ENCODE assay signal across 1 fruit fly cellular context in genomic region chr3R:21188540-21189276, dm6.
TF ChIP-seq lines count a peak whose summit lies in the region.

No protein-coding gene starts in this region.

TF ChIP-seq in whole organism, embryonic, 481 proteins besides CTCF, POLR2A, EP300 and RAD21 (continued from another document and continues in another):
- TF ChIP-seq CG17829 (tag; optimal IDR thresholded peaks at IDR 0.05; lab: Kevin White, UChicago) (peak; percentile 17), Sox102F (GFP tag; optimal IDR thresholded peaks at IDR 0.05; lab: Kevin White, UChicago) (no peak), Stat92E (GFP tag; optimal IDR thresholded peaks at IDR 0.05; lab: Kevin White, UChicago) (peak in 1 of 3 experiments; percentile 76), CG4328 (GFP tag; optimal IDR thresholded peaks at IDR 0.05; lab: Kevin White, UChicago) (peak; percentile 37), maf-S (GFP tag; optimal IDR thresholded peaks at IDR 0.05; lab: Kevin White, UChicago) (no peak), CG18619 (GFP tag; optimal IDR thresholded peaks at IDR 0.05; lab: Kevin White, UChicago) (no peak), toy (GFP tag; IDR thresholded peaks at IDR 0.05; lab: Robert Waterston, UW) (no peak), CG13287 (GFP tag; IDR thresholded peaks at IDR 0.05; lab: Robert Waterston, UW; ENCODE audit: partially characterized antibody) (peak; percentile 70), nom (GFP tag; optimal IDR thresholded peaks at IDR 0.05; lab: Kevin White, UChicago) (peak; percentile 82), eve (GFP tag; optimal IDR thresholded peaks at IDR 0.05; lab: Kevin White, UChicago) (no peak), CG32772 (GFP tag; IDR thresholded peaks at IDR 0.05; lab: Robert Waterston, UW) (no peak; the same call in 1 of the 2 replicates), Camta (GFP tag; optimal IDR thresholded peaks at IDR 0.05; lab: Kevin White, UChicago) (no peak), h (optimal IDR thresholded peaks at IDR 0.05; lab: Kevin White, UChicago) (no peak), CG7357 (GFP tag; IDR thresholded peaks at IDR 0.05; lab: Robert Waterston, UW) (no peak), CG10543 (GFP tag; optimal IDR thresholded peaks at IDR 0.05; lab: Kevin White, UChicago) (peak; percentile 95), CG12155 (GFP tag; optimal IDR thresholded peaks at IDR 0.05; lab: Kevin White, UChicago) (peak; percentile 34), Dek (tag; optimal IDR thresholded peaks at IDR 0.05; lab: Kevin White, UChicago) (peak; percentile 26), Opbp (GFP tag; IDR thresholded peaks at IDR 0.05; lab: Robert Waterston, UW; ENCODE audit: partially characterized antibody) (peak; percentile 62), sc (optimal IDR thresholded peaks at IDR 0.05; lab: Kevin White, UChicago) (no peak), sc (GFP tag; optimal IDR thresholded peaks at IDR 0.05; lab: Kevin White, UChicago) (no peak), zfh1 (GFP tag; IDR thresholded peaks at IDR 0.05; lab: Robert Waterston, UW) (peak; percentile 14; the same call in 1 of the 3 replicates), CG18476 (GFP tag; optimal IDR thresholded peaks at IDR 0.05; lab: Kevin White, UChicago) (no peak), CG32767 (GFP tag; IDR thresholded peaks at IDR 0.05; lab: Robert Waterston, UW) (peak; percentile 78; the same call in 1 of the 2 replicates), bowl (GFP tag; IDR thresholded peaks at IDR 0.05; lab: Robert Waterston, UW) (no peak; the same call in 1 of the 2 replicates), CG2875 (GFP tag; optimal IDR thresholded peaks at IDR 0.05; lab: Kevin White, UChicago) (peak; percentile 29), CG1603 (tag; optimal IDR thresholded peaks at IDR 0.05; lab: Kevin White, UChicago) (peak; percentile 35), CG5180 (GFP tag; optimal IDR thresholded peaks at IDR 0.05; lab: Kevin White, UChicago) (peak; percentile 96), CG17385 (GFP tag; optimal IDR thresholded peaks at IDR 0.05; lab: Kevin White, UChicago) (peak; percentile 54), zfh2 (GFP tag; optimal IDR thresholded peaks at IDR 0.05; lab: Kevin White, UChicago) (peak; percentile 12), org-1 (GFP tag; optimal IDR thresholded peaks at IDR 0.05; lab: Kevin White, UChicago) (no peak), lola (GFP tag; optimal IDR thresholded peaks at IDR 0.05; lab: Kevin White, UChicago) (no peak), CG10209 (GFP tag; optimal IDR thresholded peaks at IDR 0.05; lab: Kevin White, UChicago) (no peak), CG12104 (GFP tag; optimal IDR thresholded peaks at IDR 0.05; lab: Kevin White, UChicago) (no peak), schlank (tag; optimal IDR thresholded peaks at IDR 0.05; lab: Kevin White, UChicago) (no peak), CG12299 (tag; optimal IDR thresholded peaks at IDR 0.05; lab: Kevin White, UChicago) (no peak), CG10959 (GFP tag; IDR thresholded peaks at IDR 0.05; lab: Robert Waterston, UW) (no peak), CG34224 (GFP tag; IDR thresholded peaks at IDR 0.05; lab: Robert Waterston, UW; ENCODE audit: partially characterized antibody) (no peak; the same call in 2 of the 3 replicates), ranshi (GFP tag; IDR thresholded peaks at IDR 0.05; lab: Robert Waterston, UW) (peak; percentile 15; the same call in 1 of the 2 replicates), CG9437 (GFP tag; optimal IDR thresholded peaks at IDR 0.05; lab: Kevin White, UChicago) (no peak), ase (GFP tag; IDR thresholded peaks at IDR 0.05; lab: Robert Waterston, UW) (no peak), fd102C (GFP tag; optimal IDR thresholded peaks at IDR 0.05; lab: Kevin White, UChicago) (no peak), lab (GFP tag; optimal IDR thresholded peaks at IDR 0.05; lab: Kevin White, UChicago) (peak; percentile 80), CG10321 (GFP tag; IDR thresholded peaks at IDR 0.05; lab: Robert Waterston, UW) (no peak), Xrp1 (GFP tag; IDR thresholded peaks at IDR 0.05; lab: Robert Waterston, UW) (0 out of 2 replicates have a peak, but pooled peaks have one; percentile 20), D (optimal IDR thresholded peaks at IDR 0.05; lab: Kevin White, UChicago) (no peak), D (GFP tag; optimal IDR thresholded peaks at IDR 0.05; lab: Kevin White, UChicago) (no peak), CG17359 (tag; optimal IDR thresholded peaks at IDR 0.05; lab: Kevin White, UChicago) (peak; percentile 12), mirr (GFP tag; optimal IDR thresholded peaks at IDR 0.05; lab: Kevin White, UChicago) (peak; percentile 90), fru (optimal IDR thresholded peaks at IDR 0.05; lab: Kevin White, UChicago) (no peak), Antp (GFP tag; optimal IDR thresholded peaks at IDR 0.05; lab: Kevin White, UChicago) (peak; percentile 21), prd (optimal IDR thresholded peaks at IDR 0.05; lab: Kevin White, UChicago) (no peak), prd (GFP tag; IDR thresholded peaks at IDR 0.05; lab: Robert Waterston, UW) (no peak), CG11456 (GFP tag; IDR thresholded peaks at IDR 0.05; lab: Robert Waterston, UW) (0 out of 3 replicates have a peak, but pooled peaks have one; percentile 59), Bgb (GFP tag; IDR thresholded peaks at IDR 0.05; lab: Robert Waterston, UW; ENCODE audit: partially characterized antibody) (peak; percentile 52; the same call in 1 of the 2 replicates), CG6791 (GFP tag; IDR thresholded peaks at IDR 0.05; lab: Robert Waterston, UW; ENCODE audit: partially characterized antibody) (peak; percentile 63; the same call in 1 of the 3 replicates), dan (GFP tag; IDR thresholded peaks at IDR 0.05; lab: Robert Waterston, UW) (no peak), trem (tag; optimal IDR thresholded peaks at IDR 0.05; lab: Kevin White, UChicago) (peak; percentile 12), CrebB (tag; optimal IDR thresholded peaks at IDR 0.05; lab: Kevin White, UChicago) (peak; percentile 65), CG2120 (GFP tag; optimal IDR thresholded peaks at IDR 0.05; lab: Kevin White, UChicago) (no peak), repo (GFP tag; optimal IDR thresholded peaks at IDR 0.05; lab: Kevin White, UChicago) (no peak), CG7928 (GFP tag; optimal IDR thresholded peaks at IDR 0.05; lab: Kevin White, UChicago) (no peak), Rx (GFP tag; IDR thresholded peaks at IDR 0.05; lab: Robert Waterston, UW) (no peak), Myb (GFP tag; optimal IDR thresholded peaks at IDR 0.05; lab: Kevin White, UChicago) (no peak), da (GFP tag; optimal IDR thresholded peaks at IDR 0.05; lab: Kevin White, UChicago) (no peak), CG10565 (GFP tag; optimal IDR thresholded peaks at IDR 0.05; lab: Kevin White, UChicago) (no peak), croc (GFP tag; conservative IDR thresholded peaks at IDR 0.05; lab: Robert Waterston, UW) (no peak), sob (GFP tag; IDR thresholded peaks at IDR 0.05; lab: Robert Waterston, UW) (peak; percentile 68; the same call in 1 of the 2 replicates), Asciz (GFP tag; optimal IDR thresholded peaks at IDR 0.05; lab: Kevin White, UChicago) (no peak), Lpt (GFP tag; optimal IDR thresholded peaks at IDR 0.05; lab: Kevin White, UChicago) (no peak), Lhr (GFP tag; optimal IDR thresholded peaks at IDR 0.05; lab: Kevin White, UChicago) (no peak), CG17361 (GFP tag; IDR thresholded peaks at IDR 0.05; lab: Robert Waterston, UW) (no peak), Dip2 (GFP tag; IDR thresholded peaks at IDR 0.05; lab: Robert Waterston, UW) (no peak), pnt (GFP tag; optimal IDR thresholded peaks at IDR 0.05; lab: Kevin White, UChicago) (no peak), CG6765 (GFP tag; optimal IDR thresholded peaks at IDR 0.05; lab: Kevin White, UChicago) (peak; percentile 62), dpn (GFP tag; optimal IDR thresholded peaks at IDR 0.05; lab: Kevin White, UChicago) (no peak), lbe (GFP tag; optimal IDR thresholded peaks at IDR 0.05; lab: Kevin White, UChicago) (peak; percentile 56), CG31441 (GFP tag; IDR thresholded peaks at IDR 0.05; lab: Robert Waterston, UW) (no peak), gt (GFP tag; IDR thresholded peaks at IDR 0.05; lab: Robert Waterston, UW) (no peak), chm (GFP tag; IDR thresholded peaks at IDR 0.05; lab: Robert Waterston, UW) (peak; percentile 89), Nf-YA (GFP tag; IDR thresholded peaks at IDR 0.05; lab: Robert Waterston, UW) (no peak), onecut (GFP tag; IDR thresholded peaks at IDR 0.05; lab: Robert Waterston, UW) (no peak), Scr (GFP tag; IDR thresholded peaks at IDR 0.05; lab: Robert Waterston, UW; ENCODE audit: partially characterized antibody) (0 out of 2 replicates have a peak, but pooled peaks have one; percentile 26), Fer3 (tag; optimal IDR thresholded peaks at IDR 0.05; lab: Kevin White, UChicago) (no peak), BEAF-32 (GFP tag; optimal IDR thresholded peaks at IDR 0.05; lab: Kevin White, UChicago) (peak; percentile 1), Atf6 (GFP tag; IDR thresholded peaks at IDR 0.05; lab: Robert Waterston, UW) (peak; percentile 45; the same call in 1 of the 2 replicates), cwo (GFP tag; optimal IDR thresholded peaks at IDR 0.05; lab: Kevin White, UChicago) (peak; percentile 91), CG15601 (tag; optimal IDR thresholded peaks at IDR 0.05; lab: Kevin White, UChicago) (peak; percentile 30), tx (GFP tag; optimal IDR thresholded peaks at IDR 0.05; lab: Kevin White, UChicago) (no peak), Hey (tag; optimal IDR thresholded peaks at IDR 0.05; lab: Kevin White, UChicago) (peak; percentile 47), Hr51 (GFP tag; optimal IDR thresholded peaks at IDR 0.05; lab: Kevin White, UChicago) (peak in 1 of 2 experiments; percentile 29), insv (GFP tag; optimal IDR thresholded peaks at IDR 0.05; lab: Kevin White, UChicago) (peak in 1 of 2 experiments; percentile 78), C15 (GFP tag; IDR thresholded peaks at IDR 0.05; lab: Robert Waterston, UW) (no peak), vfl (GFP tag; optimal IDR thresholded peaks at IDR 0.05; lab: Kevin White, UChicago) (peak; percentile 8), CG31224 (GFP tag; IDR thresholded peaks at IDR 0.05; lab: Robert Waterston, UW) (no peak), CG11247 (GFP tag; IDR thresholded peaks at IDR 0.05; lab: Robert Waterston, UW) (no peak), ro (GFP tag; IDR thresholded peaks at IDR 0.05; lab: Robert Waterston, UW) (no peak), Dad (GFP tag; optimal IDR thresholded peaks at IDR 0.05; lab: Kevin White, UChicago) (peak; percentile 32), CG14710 (tag; optimal IDR thresholded peaks at IDR 0.05; lab: Kevin White, UChicago) (peak; percentile 11), cas (GFP tag; IDR thresholded peaks at IDR 0.05; lab: Robert Waterston, UW) (no peak), slp2 (GFP tag; optimal IDR thresholded peaks at IDR 0.05; lab: Kevin White, UChicago) (no peak), Fer1 (GFP tag; optimal IDR thresholded peaks at IDR 0.05; lab: Kevin White, UChicago) (peak; percentile 78), CG30431 (GFP tag; optimal IDR thresholded peaks at IDR 0.05; lab: Kevin White, UChicago) (no peak), CoRest (tag; optimal IDR thresholded peaks at IDR 0.05; lab: Kevin White, UChicago) (no peak), Hmr (GFP tag; optimal IDR thresholded peaks at IDR 0.05; lab: Kevin White, UChicago) (peak; percentile 58), Ets97D (GFP tag; optimal IDR thresholded peaks at IDR 0.05; lab: Kevin White, UChicago) (no peak), CG8290 (GFP tag; optimal IDR thresholded peaks at IDR 0.05; lab: Kevin White, UChicago) (no peak), CG8290 (tag; optimal IDR thresholded peaks at IDR 0.05; lab: Kevin White, UChicago) (peak; percentile 6 to 90), PHDP (tag; optimal IDR thresholded peaks at IDR 0.05; lab: Kevin White, UChicago) (peak; percentile 19), dmrt99B (tag; optimal IDR thresholded peaks at IDR 0.05; lab: Kevin White, UChicago) (no peak), CG3407 (GFP tag; optimal IDR thresholded peaks at IDR 0.05; lab: Kevin White, UChicago) (no peak), BtbVII (GFP tag; optimal IDR thresholded peaks at IDR 0.05; lab: Kevin White, UChicago) (peak; percentile 48), disco-r (GFP tag; optimal IDR thresholded peaks at IDR 0.05; lab: Kevin White, UChicago) (no peak), twi (tag; optimal IDR thresholded peaks at IDR 0.05; lab: Kevin White, UChicago) (peak; percentile 43), sisA (GFP tag; IDR thresholded peaks at IDR 0.05; lab: Robert Waterston, UW) (no peak), Optix (GFP tag; IDR thresholded peaks at IDR 0.05; lab: Robert Waterston, UW) (peak; percentile 46; the same call in 1 of the 3 replicates), CG12391 (tag; optimal IDR thresholded peaks at IDR 0.05; lab: Kevin White, UChicago) (peak; percentile 13), danr (GFP tag; IDR thresholded peaks at IDR 0.05; lab: Robert Waterston, UW) (no peak), knrl (GFP tag; IDR thresholded peaks at IDR 0.05; lab: Robert Waterston, UW; ENCODE audit: partially characterized antibody) (no peak; the same call in 2 of the 3 replicates), Hr78 (GFP tag; optimal IDR thresholded peaks at IDR 0.05; lab: Kevin White, UChicago) (peak in 1 of 2 experiments; percentile 31), Nf-YB (GFP tag; optimal IDR thresholded peaks at IDR 0.05; lab: Kevin White, UChicago) (peak; percentile 9), CG31365 (tag; optimal IDR thresholded peaks at IDR 0.05; lab: Kevin White, UChicago) (peak; percentile 53), shn (GFP tag; optimal IDR thresholded peaks at IDR 0.05; lab: Kevin White, UChicago) (no peak), jumu (GFP tag; optimal IDR thresholded peaks at IDR 0.05; lab: Kevin White, UChicago) (no peak), Mrtf (GFP tag; IDR thresholded peaks at IDR 0.05; lab: Robert Waterston, UW) (no peak), CG6813 (GFP tag; optimal IDR thresholded peaks at IDR 0.05; lab: Kevin White, UChicago) (peak; percentile 52), Sry-β (GFP tag; optimal IDR thresholded peaks at IDR 0.05; lab: Kevin White, UChicago) (no peak), CG16863 (GFP tag; optimal IDR thresholded peaks at IDR 0.05; lab: Kevin White, UChicago) (no peak), bigmax (GFP tag; optimal IDR thresholded peaks at IDR 0.05; lab: Kevin White, UChicago) (peak; percentile 42), pan (optimal IDR thresholded peaks at IDR 0.05; lab: Kevin White, UChicago) (no peak), pan (GFP tag; optimal IDR thresholded peaks at IDR 0.05 in 1 of 2, IDR thresholded peaks at IDR 0.05 in 1 of 2) (peak in 1 of 2 experiments; percentile 44), CG11696 (GFP tag; IDR thresholded peaks at IDR 0.05; lab: Robert Waterston, UW) (no peak), CG12219 (GFP tag; optimal IDR thresholded peaks at IDR 0.05; lab: Kevin White, UChicago) (peak; percentile 39), esg (GFP tag; conservative IDR thresholded peaks at IDR 0.05; lab: Robert Waterston, UW) (no peak)
